Fruit fly (Drosophila melanogaster): Measurements from ENCODE around the gene Dad.

Gene Dad

dm6 chr3R:17117607-17118327 is 64.0 kb downstream of the Dad start (continued):
- no peak for TF ChIP-seq prd (optimal IDR thresholded peaks at IDR 0.05)
- no peak for TF ChIP-seq prd (GFP tag; IDR thresholded peaks at IDR 0.05)
- TF ChIP-seq CG12659 (GFP tag; optimal IDR thresholded peaks at IDR 0.05), result no peak
- TF ChIP-seq peb (GFP tag; IDR thresholded peaks at IDR 0.05), result no peak
- TF ChIP-seq mld (GFP tag; IDR thresholded peaks at IDR 0.05; ENCODE audit: partially characterized antibody), result no peak
- no peak for TF ChIP-seq CG11695 (GFP tag; IDR thresholded peaks at IDR 0.05)
- TF ChIP-seq luna (GFP tag; optimal IDR thresholded peaks at IDR 0.05), result no peak
- TF ChIP-seq CG11723 (GFP tag; optimal IDR thresholded peaks at IDR 0.05), result no peak
- TF ChIP-seq HLH4C (GFP tag; IDR thresholded peaks at IDR 0.05; ENCODE audit: partially characterized antibody), result no peak
- TF ChIP-seq Doc2 (GFP tag; IDR thresholded peaks at IDR 0.05), result no peak
- no peak for TF ChIP-seq Hr78 (GFP tag; optimal IDR thresholded peaks at IDR 0.05)
- peak; percentile 32 for TF ChIP-seq CG17829 (tag; optimal IDR thresholded peaks at IDR 0.05)
- no peak for TF ChIP-seq CG11696 (GFP tag; IDR thresholded peaks at IDR 0.05)
- TF ChIP-seq CG14710 (tag; optimal IDR thresholded peaks at IDR 0.05), result peak; percentile 22
- no peak for TF ChIP-seq CHES-1-like (GFP tag; optimal IDR thresholded peaks at IDR 0.05)
- TF ChIP-seq hb (GFP tag; IDR thresholded peaks at IDR 0.05; ENCODE audit: partially characterized antibody), result no peak
- no peak for TF ChIP-seq sens-2 (GFP tag; IDR thresholded peaks at IDR 0.05)
- TF ChIP-seq CG1024 (GFP tag; IDR thresholded peaks at IDR 0.05), result no peak
- no peak for TF ChIP-seq bowl (GFP tag; IDR thresholded peaks at IDR 0.05)
- TF ChIP-seq Camta (GFP tag; optimal IDR thresholded peaks at IDR 0.05), result no peak
- no peak for TF ChIP-seq CG17568 (GFP tag; optimal IDR thresholded peaks at IDR 0.05)
- TF ChIP-seq CG18764 (GFP tag; optimal IDR thresholded peaks at IDR 0.05), result no peak
- no peak for TF ChIP-seq Hey (tag; optimal IDR thresholded peaks at IDR 0.05)
- no peak for TF ChIP-seq CG8478 (optimal IDR thresholded peaks at IDR 0.05)
- no peak for TF ChIP-seq ttk (GFP tag; IDR thresholded peaks at IDR 0.05)
- no peak for TF ChIP-seq CG3838 (GFP tag; optimal IDR thresholded peaks at IDR 0.05)
- no peak for TF ChIP-seq CG8944 (GFP tag; optimal IDR thresholded peaks at IDR 0.05)
- no peak for TF ChIP-seq CG9727 (GFP tag; optimal IDR thresholded peaks at IDR 0.05)
- no peak for TF ChIP-seq CG1529 (GFP tag; optimal IDR thresholded peaks at IDR 0.05)
- no peak for TF ChIP-seq ftz-f1 (GFP tag; optimal IDR thresholded peaks at IDR 0.05)
- TF ChIP-seq ranshi (GFP tag; IDR thresholded peaks at IDR 0.05), result no peak
- TF ChIP-seq CG15073 (GFP tag; optimal IDR thresholded peaks at IDR 0.05), result no peak
- peak in 1 of 3 experiments; percentile 60 for TF ChIP-seq lola (GFP tag; optimal IDR thresholded peaks at IDR 0.05)
- no peak for TF ChIP-seq caup (GFP tag; optimal IDR thresholded peaks at IDR 0.05; ENCODE audit: severe bottlenecking)
- no peak for TF ChIP-seq CG8290 (GFP tag; optimal IDR thresholded peaks at IDR 0.05)
- TF ChIP-seq CG8290 (tag; optimal IDR thresholded peaks at IDR 0.05), result no peak
- TF ChIP-seq Fer1 (GFP tag; optimal IDR thresholded peaks at IDR 0.05), result no peak
- TF ChIP-seq Ravus (GFP tag; IDR thresholded peaks at IDR 0.05), result no peak
- TF ChIP-seq CG8388 (GFP tag; optimal IDR thresholded peaks at IDR 0.05), result peak; percentile 8
- no peak for TF ChIP-seq Rx (GFP tag; IDR thresholded peaks at IDR 0.05)
- TF ChIP-seq CG6683 (GFP tag; optimal IDR thresholded peaks at IDR 0.05), result no peak
- TF ChIP-seq Nf-YC (tag; optimal IDR thresholded peaks at IDR 0.05), result no peak
- TF ChIP-seq CG4282 (GFP tag; optimal IDR thresholded peaks at IDR 0.05), result no peak
- no peak for TF ChIP-seq scrt (GFP tag; optimal IDR thresholded peaks at IDR 0.05)
- TF ChIP-seq Dll (GFP tag; IDR thresholded peaks at IDR 0.05; ENCODE audit: partially characterized antibody), result no peak
- peak; percentile 62 for TF ChIP-seq dmrt11E (tag; optimal IDR thresholded peaks at IDR 0.05)
- TF ChIP-seq Sry-δ (GFP tag; optimal IDR thresholded peaks at IDR 0.05), result no peak
- TF ChIP-seq CG16779 (GFP tag; IDR thresholded peaks at IDR 0.05), result no peak
- TF ChIP-seq CG1647 (GFP tag; optimal IDR thresholded peaks at IDR 0.05), result no peak
- TF ChIP-seq Myb (GFP tag; optimal IDR thresholded peaks at IDR 0.05), result no peak
- TF ChIP-seq TFAM (GFP tag; optimal IDR thresholded peaks at IDR 0.05), result no peak

All from whole organism, embryonic.